Fruit fly (Drosophila melanogaster): ENCODE results near the gene CG9098.
A peak's percentile ranks its signal among the peaks of the same experiment; 100 is the strongest.

Gene CG9098

dm6 chr2L:5986094-5986493 is 26.0 kb downstream of the CG9098 start, which contains the start of gene ifc (continued):
- TF ChIP-seq dmrt11E (tag; optimal IDR thresholded peaks at IDR 0.05) (peak; percentile 32), stwl (tag; optimal IDR thresholded peaks at IDR 0.05) (peak; percentile 92), CG15269 (tag; optimal IDR thresholded peaks at IDR 0.05) (peak; percentile 61), caup (GFP tag; optimal IDR thresholded peaks at IDR 0.05; ENCODE audit: severe bottlenecking) (peak; percentile 17), CG14860 (GFP tag; IDR thresholded peaks at IDR 0.05; ENCODE audit: partially characterized antibody) (no peak), CG15479 (GFP tag; optimal IDR thresholded peaks at IDR 0.05) (no peak), Adf1 (GFP tag; IDR thresholded peaks at IDR 0.05) (no peak), CG16863 (GFP tag; optimal IDR thresholded peaks at IDR 0.05) (peak; percentile 25), Dbx (GFP tag; IDR thresholded peaks at IDR 0.05) (no peak), hkb (optimal IDR thresholded peaks at IDR 0.05) (peak; percentile 79), hkb (GFP tag; IDR thresholded peaks at IDR 0.05) (no peak), CG3065 (GFP tag; optimal IDR thresholded peaks at IDR 0.05) (no peak), Med (GFP tag) (peak; percentile 94), gsb (GFP tag; IDR thresholded peaks at IDR 0.05) (no peak), gsb-n (tag; optimal IDR thresholded peaks at IDR 0.05) (peak; percentile 15), ems (GFP tag; optimal IDR thresholded peaks at IDR 0.05) (peak; percentile 38), zen (tag; optimal IDR thresholded peaks at IDR 0.05) (peak; percentile 22), pho (GFP tag; optimal IDR thresholded peaks at IDR 0.05) (peak; percentile 35), Dp (GFP tag; optimal IDR thresholded peaks at IDR 0.05) (peak; percentile 63), CG1792 (GFP tag; optimal IDR thresholded peaks at IDR 0.05) (peak; percentile 51), CG43689 (GFP tag; IDR thresholded peaks at IDR 0.05) (no peak), Hr3 (GFP tag; optimal IDR thresholded peaks at IDR 0.05) (peak; percentile 30), CG1602 (GFP tag; optimal IDR thresholded peaks at IDR 0.05) (peak; percentile 59), Xrp1 (GFP tag; IDR thresholded peaks at IDR 0.05) (no peak), dpn (GFP tag; optimal IDR thresholded peaks at IDR 0.05) (peak; percentile 67 to 75), CG6654 (GFP tag; optimal IDR thresholded peaks at IDR 0.05) (no peak), CG14710 (tag; optimal IDR thresholded peaks at IDR 0.05) (peak; percentile 81), Xbp1 (GFP tag; optimal IDR thresholded peaks at IDR 0.05) (peak; percentile 67), CG11560 (tag; IDR thresholded peaks at IDR 0.05) (no peak), Ada2b (GFP tag; IDR thresholded peaks at IDR 0.05) (no peak), CG9932 (GFP tag; IDR thresholded peaks at IDR 0.05) (no peak), Vsx1 (GFP tag; optimal IDR thresholded peaks at IDR 0.05) (no peak), p53 (GFP tag; optimal IDR thresholded peaks at IDR 0.05) (peak; percentile 49), nerfin-2 (GFP tag; IDR thresholded peaks at IDR 0.05; ENCODE audit: partially characterized antibody) (no peak), ewg (GFP tag; optimal IDR thresholded peaks at IDR 0.05) (peak; percentile 49), CG42726 (GFP tag; IDR thresholded peaks at IDR 0.05; ENCODE audit: partially characterized antibody) (no peak), ac (GFP tag; optimal IDR thresholded peaks at IDR 0.05) (no peak), CG13624 (GFP tag; optimal IDR thresholded peaks at IDR 0.05) (peak; percentile 81), CG2678 (tag; optimal IDR thresholded peaks at IDR 0.05) (peak; percentile 64), grn (GFP tag; optimal IDR thresholded peaks at IDR 0.05) (peak; percentile 47), gcm (GFP tag; optimal IDR thresholded peaks at IDR 0.05) (no peak), CG12155 (GFP tag; optimal IDR thresholded peaks at IDR 0.05) (peak; percentile 37), CG1024 (GFP tag; IDR thresholded peaks at IDR 0.05) (no peak), Hr78 (GFP tag; optimal IDR thresholded peaks at IDR 0.05) (peak in 1 of 2 experiments; percentile 59), phol (tag; optimal IDR thresholded peaks at IDR 0.05) (peak; percentile 77), MTF-1 (GFP tag; optimal IDR thresholded peaks at IDR 0.05; ENCODE audit: borderline replicate concordance) (no peak), lmd (GFP tag; IDR thresholded peaks at IDR 0.05) (no peak), stc (GFP tag; IDR thresholded peaks at IDR 0.05) (no peak), CG2120 (GFP tag; optimal IDR thresholded peaks at IDR 0.05) (peak; percentile 80), Sox100B (GFP tag; optimal IDR thresholded peaks at IDR 0.05) (no peak), CG4617 (GFP tag; optimal IDR thresholded peaks at IDR 0.05; ENCODE audit: borderline replicate concordance) (peak; percentile 61)

Data from whole organism, embryonic.